Worm (Caenorhabditis elegans) whole organism, L4/young adult: ENCODE data around the gene tsp-17.
A peak's percentile ranks its signal among the peaks of the same experiment; 100 is the strongest.

Source experiments
- W03F9.2 ChIP-seq: fragments of 150-350 bp; optimal IDR thresholded peaks from 2 replicates; lab custom pipeline; 2014; ENCODE audit warnings: missing biosample characterization, missing genetic modification characterization
- dao-5 ChIP-seq: sonication (generic microtip); optimal IDR thresholded peaks from 2 replicates; lab custom pipeline; 2016; ENCODE audit warnings: missing genotype, missing genetic modification characterization, moderate library complexity, missing compliant biosample characterization
- him-1 ChIP-seq: sonication (generic microtip); optimal IDR thresholded peaks from 2 replicates; lab custom pipeline; 2016; ENCODE audit warnings: missing genotype, missing genetic modification reagents, missing genetic modification characterization, missing compliant biosample characterization

ce11 chrX:3697623-3698022 is 16.7 kb downstream of the tsp-17 start:
- no peak for TF ChIP-seq W03F9.2
- peak; percentile 63 for TF ChIP-seq dao-5
- TF ChIP-seq him-1 (tag; lab: Kevin White, UChicago), result peak; percentile 92
